Worm (Caenorhabditis elegans): Measurements from ENCODE around the gene F53A2.9.

ce11 chrIII:13313788-13314187 is 45.4 kb downstream of the F53A2.9 start, which contains the start of gene Y43F4B.10:
- no peak for TF ChIP-seq ama-1 (optimal IDR thresholded peaks at IDR 0.05)
- no peak for TF ChIP-seq ama-1 (GFP tag; optimal IDR thresholded peaks at IDR 0.05)
- TF ChIP-seq F39B2.1 (GFP tag; IDR thresholded peaks at IDR 0.05) = no peak
- no peak for TF ChIP-seq sdz-38 (tag; optimal IDR thresholded peaks at IDR 0.05)
- TF ChIP-seq somi-1 (GFP tag; optimal IDR thresholded peaks at IDR 0.05) = no peak
- TF ChIP-seq ceh-40 (GFP tag; IDR thresholded peaks at IDR 0.05) = no peak
- no peak for TF ChIP-seq F49E8.2 (tag; optimal IDR thresholded peaks at IDR 0.05; ENCODE audit: insufficient read depth)
- TF ChIP-seq repo-1 (tag; optimal IDR thresholded peaks at IDR 0.05) = no peak
- TF ChIP-seq madf-3 (GFP tag; IDR thresholded peaks at IDR 0.05) = no peak
- no peak for TF ChIP-seq B0261.1 (tag; optimal IDR thresholded peaks at IDR 0.05)
- TF ChIP-seq rec-8 (tag; optimal IDR thresholded peaks at IDR 0.05) = no peak
- TF ChIP-seq snpc-1.3 (tag; optimal IDR thresholded peaks at IDR 0.05; ENCODE audit: insufficient read depth) = no peak
- TF ChIP-seq pha-4 (tag; optimal IDR thresholded peaks at IDR 0.05) = no peak
- TF ChIP-seq ztf-25 (GFP tag; IDR thresholded peaks at IDR 0.05) = no peak
